Worm (Caenorhabditis elegans) whole organism, L2 larva: ENCODE measurements around the gene irld-17.

Source experiments
- ama-1 ChIP-seq: fragments of 150-350 bp; optimal IDR thresholded peaks from 2 replicates; lab custom pipeline; 2018; ENCODE audit warnings: inconsistent platforms
- snpc-4 ChIP-seq: fragments of 150-350 bp; optimal IDR thresholded peaks from 2 replicates; lab custom pipeline; 2014; ENCODE audit warnings: missing biosample characterization, missing genetic modification characterization
- unc-62 ChIP-seq: fragments of 150-350 bp; optimal IDR thresholded peaks from 2 replicates; lab custom pipeline; 2014; ENCODE audit warnings: missing biosample characterization, missing genetic modification reagents, missing genetic modification characterization
- ztf-11 ChIP-seq: sonication (generic microtip); optimal IDR thresholded peaks from 2 replicates; lab custom pipeline; 2017; ENCODE audit warnings: missing biosample characterization, missing genetic modification characterization
- ztf-4 ChIP-seq: fragments of 150-350 bp; optimal IDR thresholded peaks from 2 replicates; lab custom pipeline; 2014; ENCODE audit warnings: missing biosample characterization, missing genetic modification characterization

DNA sequence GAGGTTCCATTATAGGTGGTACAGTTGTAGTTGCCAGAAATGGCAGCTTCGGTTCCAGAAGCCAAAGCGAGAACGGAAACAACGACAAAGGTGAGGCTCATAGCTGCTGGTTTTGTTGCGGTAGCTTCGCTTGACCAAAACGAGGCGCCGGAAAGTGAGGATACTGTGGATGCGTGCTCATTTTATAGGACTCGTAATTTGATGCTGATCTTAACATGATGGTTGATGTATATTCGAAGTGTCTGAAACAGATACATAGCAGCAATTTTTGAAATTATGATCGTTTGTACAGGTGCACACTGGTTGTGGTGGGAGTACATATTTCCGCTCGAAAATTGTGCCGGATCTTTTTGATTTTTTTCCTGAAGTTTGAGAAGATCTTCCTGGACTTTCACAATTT lies 669 bp upstream of the irld-17 start, which contains the start of gene Y46H3D.8:
- TF ChIP-seq ztf-4 (tag; lab: Kevin White, UChicago) (no peak), ztf-11 (tag; lab: Kevin White, UChicago) (no peak), snpc-4 (tag; lab: Kevin White, UChicago) (no peak), unc-62 (no peak), ama-1 (lab: Kevin White, UChicago) (no peak)
